Fruit fly (Drosophila melanogaster) whole organism, embryonic: Measurements from ENCODE around the gene LpR1.
A peak's percentile ranks its signal among the peaks of the same experiment; 100 is the strongest.

Source experiments
- ATbp ChIP-seq: fragments of 200-800 bp; sonication (Bioruptor generic); optimal IDR thresholded peaks from 2 replicates; lab custom pipeline; 2017; ENCODE audit warnings: missing biosample characterization, mild to moderate bottlenecking, missing genetic modification characterization, missing genetic modification reagents
- Ada2b ChIP-seq: fragments of 200-800 bp; sonication (Bioruptor generic); IDR thresholded peaks from 2 replicates; pipeline ENCODE4 v1.3.6; 2022; ENCODE audit warnings: missing biosample characterization, missing genetic modification characterization
- Antp ChIP-seq: fragments of 200-800 bp; sonication (Bioruptor generic); optimal IDR thresholded peaks from 3 replicates; lab custom pipeline; 2016; ENCODE audit warnings: missing biosample characterization, missing genetic modification characterization
- Awh ChIP-seq: fragments of 200-800 bp; sonication (Bioruptor generic); IDR thresholded peaks from 2 replicates; pipeline ENCODE4, ENCODE4 v1.3.6; 2022; ENCODE audit warnings: missing biosample characterization, missing genetic modification characterization
- CG10321 ChIP-seq: fragments of 200-800 bp; sonication (Bioruptor generic); IDR thresholded peaks from 2 replicates; pipeline ENCODE4 v1.3.6; 2022; ENCODE audit warnings: missing biosample characterization, missing genetic modification characterization
- CG14710 ChIP-seq: fragments of 200-800 bp; sonication (Bioruptor generic); optimal IDR thresholded peaks from 3 replicates; lab custom pipeline; 2019; ENCODE audit warnings: missing biosample characterization, mild to moderate bottlenecking, missing genetic modification characterization, moderate library complexity
- CG15073 ChIP-seq: fragments of 200-800 bp; sonication (Bioruptor generic); optimal IDR thresholded peaks from 2 replicates; lab custom pipeline; 2016; ENCODE audit warnings: missing biosample characterization, missing genetic modification characterization
- CG1529 ChIP-seq: fragments of 200-800 bp; sonication (Bioruptor generic); optimal IDR thresholded peaks from 3 replicates; lab custom pipeline; 2018; ENCODE audit warnings: missing biosample characterization, missing genetic modification characterization
- CG16815 ChIP-seq: fragments of 200-800 bp; sonication (Bioruptor generic); optimal IDR thresholded peaks from 3 replicates; lab custom pipeline; 2017; ENCODE audit warnings: missing biosample characterization, mild to moderate bottlenecking, missing genetic modification characterization
- CG17802 ChIP-seq: fragments of 200-800 bp; sonication (Bioruptor generic); optimal IDR thresholded peaks from 2 replicates; lab custom pipeline; 2018; ENCODE audit warnings: missing biosample characterization, mild to moderate bottlenecking, missing genetic modification characterization, moderate library complexity
- CG31441 ChIP-seq: fragments of 200-800 bp; sonication (Bioruptor generic); IDR thresholded peaks from 2 replicates; pipeline ENCODE4 v1.3.6; 2022; ENCODE audit warnings: missing biosample characterization, missing genetic modification characterization
- CG32532 ChIP-seq: fragments of 200-800 bp; sonication (Bioruptor generic); IDR thresholded peaks from 2 replicates; pipeline ENCODE4 v1.3.6; 2022; ENCODE audit warnings: missing biosample characterization, missing genetic modification characterization
- CG33557 ChIP-seq: fragments of 200-800 bp; sonication (Bioruptor generic); optimal IDR thresholded peaks from 2 replicates; lab custom pipeline; 2019; ENCODE audit warnings: missing biosample characterization, mild to moderate bottlenecking, missing genetic modification characterization, moderate library complexity
- CG34224 ChIP-seq: fragments of 200-800 bp; sonication (Bioruptor generic); IDR thresholded peaks from 3 replicates; pipeline ENCODE4 v1.3.6; 2022; ENCODE audit warnings: missing biosample characterization, missing genetic modification characterization; ENCODE audit not compliant: partially characterized antibody
- CG42726 ChIP-seq: fragments of 200-800 bp; sonication (Bioruptor generic); IDR thresholded peaks from 2 replicates; pipeline ENCODE4 v1.3.6; 2022; ENCODE audit warnings: missing biosample characterization, missing genetic modification characterization; ENCODE audit not compliant: partially characterized antibody
- CG6854 ChIP-seq: fragments of 200-800 bp; sonication (Bioruptor generic); optimal IDR thresholded peaks from 3 replicates; lab custom pipeline; 2017; ENCODE audit warnings: missing biosample characterization, mild to moderate bottlenecking, missing genetic modification characterization
- CG7928 ChIP-seq: fragments of 200-800 bp; sonication (Bioruptor generic); optimal IDR thresholded peaks from 2 replicates; lab custom pipeline; 2017; ENCODE audit warnings: missing biosample characterization, mild to moderate bottlenecking, missing genetic modification characterization
- CG8281 ChIP-seq: fragments of 200-800 bp; sonication (Bioruptor generic); optimal IDR thresholded peaks from 2 replicates; lab custom pipeline; 2018; ENCODE audit warnings: missing biosample characterization, mild to moderate bottlenecking, missing genetic modification characterization, moderate library complexity
- CG8388 ChIP-seq: fragments of 200-800 bp; sonication (Bioruptor generic); optimal IDR thresholded peaks from 2 replicates; lab custom pipeline; 2019; ENCODE audit warnings: missing biosample characterization, mild to moderate bottlenecking, missing genetic modification characterization, moderate library complexity
- Dad ChIP-seq: fragments of 200-800 bp; sonication (Bioruptor generic); optimal IDR thresholded peaks from 3 replicates; lab custom pipeline; 2016; ENCODE audit warnings: missing biosample characterization, missing genetic modification characterization
- Dbx ChIP-seq: fragments of 200-800 bp; sonication (Bioruptor generic); IDR thresholded peaks from 3 replicates; pipeline ENCODE4 v1.3.6; 2022; ENCODE audit warnings: missing biosample characterization, missing genetic modification characterization
- Fer1 ChIP-seq: fragments of 200-800 bp; sonication (Bioruptor generic); optimal IDR thresholded peaks from 2 replicates; lab custom pipeline; 2017; ENCODE audit warnings: missing biosample characterization, mild to moderate bottlenecking, missing genetic modification characterization
- HHEX ChIP-seq: fragments of 200-800 bp; sonication (Bioruptor generic); optimal IDR thresholded peaks from 3 replicates; lab custom pipeline; 2017; ENCODE audit warnings: missing biosample characterization, mild to moderate bottlenecking, missing genetic modification characterization, missing genetic modification reagents
- MBD-R2 ChIP-seq: fragments of 200-800 bp; sonication (Bioruptor generic); IDR thresholded peaks from 2 replicates; pipeline ENCODE4 v1.3.6; 2022; ENCODE audit warnings: missing biosample characterization, missing genetic modification characterization
- NfI ChIP-seq: fragments of 200-800 bp; sonication (Bioruptor generic); optimal IDR thresholded peaks from 3 replicates; lab custom pipeline; 2018; ENCODE audit warnings: missing biosample characterization, mild to moderate bottlenecking, missing genetic modification characterization, moderate library complexity
- Oli ChIP-seq: fragments of 200-800 bp; sonication (Bioruptor generic); optimal IDR thresholded peaks from 2 replicates; lab custom pipeline; 2018; ENCODE audit warnings: missing biosample characterization, mild to moderate bottlenecking, missing genetic modification characterization, moderate library complexity
- Side ChIP-seq: fragments of 200-800 bp; sonication (Bioruptor generic); optimal IDR thresholded peaks from 2 replicates; lab custom pipeline; 2016; ENCODE audit warnings: missing biosample characterization, missing genetic modification characterization
- Sox102F ChIP-seq: fragments of 200-800 bp; sonication (Bioruptor generic); optimal IDR thresholded peaks from 2 replicates; lab custom pipeline; 2018; ENCODE audit warnings: missing biosample characterization, mild to moderate bottlenecking, missing genetic modification characterization, moderate library complexity
- TFAM ChIP-seq: fragments of 200-800 bp; sonication (Bioruptor generic); optimal IDR thresholded peaks from 2 replicates; lab custom pipeline; 2017; ENCODE audit warnings: missing biosample characterization, missing genetic modification characterization, inconsistent platforms
- Tbp ChIP-seq: fragments of >200 bp; optimal IDR thresholded peaks from 2 replicates; lab custom pipeline; 2018; ENCODE audit warnings: missing biosample characterization, missing genetic modification characterization
- ase ChIP-seq: fragments of 200-800 bp; sonication (Bioruptor generic); IDR thresholded peaks from 3 replicates; pipeline ENCODE4 v1.3.6; 2022; ENCODE audit warnings: missing biosample characterization, missing genetic modification characterization
- az2 ChIP-seq: fragments of 200-800 bp; sonication (Bioruptor generic); optimal IDR thresholded peaks from 3 replicates; lab custom pipeline; 2016; ENCODE audit warnings: missing biosample characterization, missing genetic modification characterization
- cad ChIP-seq: fragments of >200 bp; optimal IDR thresholded peaks from 2 replicates; lab custom pipeline; 2017; ENCODE audit warnings: missing biosample characterization, missing genetic modification characterization
- cg ChIP-seq: fragments of 200-800 bp; sonication (Bioruptor generic); optimal IDR thresholded peaks from 3 replicates; lab custom pipeline; 2019; ENCODE audit warnings: missing biosample characterization, mild to moderate bottlenecking, missing genetic modification characterization, moderate library complexity
- ci ChIP-seq: fragments of 200-800 bp; sonication (Bioruptor generic); IDR thresholded peaks from 3 replicates; pipeline ENCODE4 v1.3.6; 2022; ENCODE audit warnings: missing biosample characterization, missing genetic modification characterization
- corto ChIP-seq: fragments of 200-800 bp; sonication (Bioruptor generic); optimal IDR thresholded peaks from 2 replicates; lab custom pipeline; 2016; ENCODE audit warnings: missing biosample characterization, mild to moderate bottlenecking, missing genetic modification characterization, moderate library complexity
- da ChIP-seq: fragments of 200-800 bp; sonication (Bioruptor generic); optimal IDR thresholded peaks from 2 replicates; lab custom pipeline; 2016; ENCODE audit warnings: missing biosample characterization, missing genetic modification characterization
- ems ChIP-seq: fragments of 200-800 bp; sonication (Bioruptor generic); optimal IDR thresholded peaks from 3 replicates; lab custom pipeline; 2016; ENCODE audit warnings: missing biosample characterization, missing genetic modification characterization
- jumu ChIP-seq: fragments of 200-800 bp; sonication (Bioruptor generic); optimal IDR thresholded peaks from 3 replicates; lab custom pipeline; 2016; ENCODE audit warnings: missing biosample characterization, missing genetic modification characterization
- lov ChIP-seq, 2 experiments: fragments of 200-800 bp in 1 of 2; fragments of >200 bp in 1 of 2; sonication (Bioruptor generic) in 1 of 2; IDR thresholded peaks in 1 of 2; optimal IDR thresholded peaks in 1 of 2; 2 replicates in 1 of 2; 3 replicates in 1 of 2; pipeline versions ENCODE4 v1.3.6 to Lab custom; 2017 to 2022; ENCODE audit warnings: missing biosample characterization in 1 of 2, missing genetic modification characterization in 1 of 2
- luna ChIP-seq: fragments of 200-800 bp; sonication (Bioruptor generic); optimal IDR thresholded peaks from 2 replicates; lab custom pipeline; 2016; ENCODE audit warnings: missing biosample characterization, missing genetic modification characterization
- onecut ChIP-seq: fragments of 200-800 bp; sonication (Bioruptor generic); IDR thresholded peaks from 2 replicates; pipeline ENCODE4 v1.3.6; 2022; ENCODE audit warnings: missing biosample characterization, missing genetic modification characterization
- otp ChIP-seq: fragments of 200-800 bp; sonication (Bioruptor generic); IDR thresholded peaks from 3 replicates; pipeline ENCODE4, ENCODE4 v1.3.6; 2022; ENCODE audit warnings: missing biosample characterization, missing genetic modification characterization
- sd ChIP-seq: fragments of 200-800 bp; sonication (Bioruptor generic); optimal IDR thresholded peaks from 3 replicates; lab custom pipeline; 2018; ENCODE audit warnings: missing biosample characterization, mild to moderate bottlenecking, missing genetic modification characterization, moderate library complexity
- sens-2 ChIP-seq: fragments of 200-800 bp; sonication (Bioruptor generic); IDR thresholded peaks from 2 replicates; pipeline ENCODE4 v1.3.6; 2022; ENCODE audit warnings: missing biosample characterization, missing genetic modification characterization
- seq ChIP-seq: fragments of 200-800 bp; sonication (Bioruptor generic); IDR thresholded peaks from 2 replicates; pipeline ENCODE4 v1.3.6; 2022; ENCODE audit warnings: missing biosample characterization, missing genetic modification characterization
- sisA ChIP-seq: fragments of 200-800 bp; sonication (Bioruptor generic); IDR thresholded peaks from 2 replicates; pipeline ENCODE4 v1.3.6; 2022; ENCODE audit warnings: missing biosample characterization, missing genetic modification characterization
- tup ChIP-seq: fragments of 200-800 bp; sonication (Bioruptor generic); optimal IDR thresholded peaks from 2 replicates; lab custom pipeline; 2016; ENCODE audit warnings: missing biosample characterization, mild to moderate bottlenecking, missing genetic modification characterization, moderate library complexity

LpR1 gene

DNA sequence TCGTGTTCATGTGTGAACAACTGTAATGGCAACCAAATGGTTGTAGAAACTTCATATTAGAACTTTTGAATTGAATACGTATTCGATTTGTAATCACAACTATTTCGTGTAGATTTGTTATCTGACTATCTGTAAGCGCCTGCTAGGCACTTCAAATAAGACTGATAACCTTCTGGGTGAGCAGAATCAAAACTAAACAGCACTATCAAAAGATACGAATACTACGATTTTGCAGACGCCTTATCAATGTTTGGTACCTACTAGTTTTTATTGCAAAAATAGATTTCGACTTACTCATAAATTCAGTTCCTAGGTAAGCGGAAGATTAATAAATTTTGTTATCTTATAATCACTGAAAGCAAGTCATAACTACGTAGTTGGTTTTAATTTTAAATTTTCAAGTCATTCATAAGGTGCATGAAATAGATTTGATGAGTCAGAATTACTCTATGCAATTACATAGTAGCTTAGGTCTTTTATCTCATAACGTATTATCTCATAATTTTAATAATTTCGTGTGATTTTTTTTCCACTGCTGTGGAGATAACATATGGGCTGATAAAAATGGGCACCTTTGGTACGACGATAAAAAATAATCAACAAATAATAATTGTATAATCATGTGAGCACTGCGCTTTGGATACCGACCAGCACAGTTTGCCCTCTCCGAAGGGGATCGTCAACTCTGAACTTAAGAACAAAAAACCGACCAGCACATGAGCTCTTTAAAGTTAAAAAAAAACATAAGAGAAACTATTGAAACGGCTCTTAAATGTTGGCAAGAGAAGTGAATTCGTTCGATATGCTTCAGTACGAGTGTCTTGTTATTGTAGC lies 27.7 kb downstream of the LpR1 start (continued):
- TF ChIP-seq CG8281 (no peak), az2 (GFP tag; lab: Kevin White, UChicago) (no peak), ase (GFP tag; lab: Robert Waterston, UW) (no peak), CG33557 (GFP tag; lab: Kevin White, UChicago) (no peak), CG8388 (GFP tag; lab: Kevin White, UChicago) (no peak), Awh (GFP tag; lab: Robert Waterston, UW) (no peak), CG34224 (no peak)
- TF ChIP-seq, all 482 proteins: peak for 16

DNA sequence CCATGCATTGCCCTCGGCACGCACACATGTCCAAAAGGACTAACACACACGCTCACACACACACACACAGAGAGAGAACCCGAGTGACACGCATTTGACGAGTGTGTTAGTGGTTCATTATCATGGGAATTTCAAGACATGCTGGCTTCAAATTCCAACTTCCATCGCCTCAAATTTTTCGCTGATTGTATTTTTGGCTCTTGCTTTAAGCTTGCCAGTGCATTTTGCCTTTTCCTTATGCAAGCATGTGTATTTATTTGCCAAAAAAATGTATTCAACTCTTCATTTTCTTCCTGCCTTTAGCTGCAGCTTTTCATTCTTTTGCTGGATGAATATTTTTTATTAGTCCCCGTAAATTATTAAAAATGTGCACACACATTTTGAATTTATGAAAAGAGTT lies 39.1 kb downstream of the LpR1 start:
- TF ChIP-seq Side (GFP tag; lab: Kevin White, UChicago) (no peak), corto (GFP tag; lab: Kevin White, UChicago) (no peak), HHEX (no peak), NfI (GFP tag; lab: Kevin White, UChicago) (no peak), tup (GFP tag; lab: Kevin White, UChicago) (no peak), CG42726 (GFP tag; lab: Robert Waterston, UW) (no peak), CG6854 (GFP tag; lab: Kevin White, UChicago) (no peak), ems (GFP tag; lab: Kevin White, UChicago) (no peak), Antp (GFP tag; lab: Kevin White, UChicago) (no peak), Dbx (no peak), cad (no peak), CG14710 (tag; lab: Kevin White, UChicago) (no peak), onecut (GFP tag; lab: Robert Waterston, UW) (no peak), Sox102F (no peak), MBD-R2 (GFP tag; lab: Robert Waterston, UW) (no peak), Fer1 (GFP tag; lab: Kevin White, UChicago) (no peak), CG7928 (GFP tag; lab: Kevin White, UChicago) (no peak)
- TF ChIP-seq, all 482 proteins: peak for 0

DNA sequence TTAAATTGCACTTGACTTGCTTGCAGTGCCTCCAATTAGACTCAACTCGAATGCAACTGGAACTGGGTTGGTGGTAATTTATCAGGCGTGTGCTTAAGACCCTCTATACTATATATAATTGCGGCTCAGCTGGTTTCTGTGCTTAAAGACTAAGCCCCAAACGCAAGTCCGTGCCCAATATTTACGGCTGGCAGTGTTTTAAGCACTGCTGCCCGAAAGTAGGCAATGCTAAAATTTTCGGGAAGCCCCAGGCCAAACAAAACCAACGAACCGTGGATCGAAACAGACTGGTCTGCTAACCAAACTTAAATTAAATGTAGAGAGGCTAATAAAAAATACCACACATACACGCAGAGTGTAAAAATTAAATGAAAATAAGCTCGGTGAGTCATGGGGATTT lies 41.9 kb downstream of the LpR1 start:
- TF ChIP-seq Oli (tag; lab: Kevin White, UChicago) (no peak), CG1529 (no peak), CG34224 (no peak), CG17802 (tag; lab: Kevin White, UChicago) (no peak), lov (optimal IDR thresholded peaks at IDR 0.05; lab: Kevin White, UChicago) (no peak), lov (GFP tag; IDR thresholded peaks at IDR 0.05; lab: Robert Waterston, UW) (no peak), CG10321 (GFP tag; lab: Robert Waterston, UW) (no peak), Tbp (GFP tag; lab: Kevin White, UChicago) (no peak), sd (tag; lab: Kevin White, UChicago) (no peak), Dad (GFP tag; lab: Kevin White, UChicago) (no peak), Ada2b (GFP tag; lab: Robert Waterston, UW) (no peak), luna (GFP tag; lab: Kevin White, UChicago) (no peak), CG31441 (GFP tag; lab: Robert Waterston, UW) (no peak), sens-2 (GFP tag; lab: Robert Waterston, UW) (no peak), CG16815 (GFP tag; lab: Kevin White, UChicago) (no peak), otp (GFP tag; lab: Robert Waterston, UW) (no peak), seq (GFP tag; lab: Robert Waterston, UW) (no peak), CG32532 (GFP tag; lab: Robert Waterston, UW) (no peak), CG15073 (peak; percentile 94), ATbp (no peak), da (GFP tag; lab: Kevin White, UChicago) (no peak), CG8281 (no peak), jumu (GFP tag; lab: Kevin White, UChicago) (no peak), TFAM (no peak), cg (no peak), ci (no peak), sisA (no peak)
